Fruit fly (Drosophila melanogaster) whole organism, embryonic: ENCODE data around the gene CG32073.

Source experiments
- Blimp-1 ChIP-seq: fragments of 200-800 bp; sonication (Bioruptor generic); optimal IDR thresholded peaks from 3 replicates; lab custom pipeline; 2018; ENCODE audit warnings: missing biosample characterization, missing genetic modification characterization, mild to moderate bottlenecking, moderate library complexity, missing genetic modification reagents
- CG11093 ChIP-seq: fragments of 200-800 bp; sonication (Bioruptor generic); IDR thresholded peaks from 3 replicates; pipeline ENCODE4 v1.3.6; 2022; ENCODE audit warnings: missing biosample characterization, missing genetic modification characterization
- CG14441 ChIP-seq: fragments of 200-800 bp; sonication (Bioruptor generic); IDR thresholded peaks from 2 replicates; pipeline ENCODE4 v1.3.6; 2022; ENCODE audit warnings: missing biosample characterization, missing genetic modification characterization
- CG14860 ChIP-seq: fragments of 200-800 bp; sonication (Bioruptor generic); IDR thresholded peaks from 3 replicates; pipeline ENCODE4 v1.3.6; 2022; ENCODE audit warnings: missing biosample characterization, missing genetic modification characterization; ENCODE audit not compliant: partially characterized antibody
- CG16779 ChIP-seq: fragments of 200-800 bp; sonication (Bioruptor generic); IDR thresholded peaks from 2 replicates; pipeline ENCODE4 v1.3.6; 2022; ENCODE audit warnings: missing biosample characterization, missing genetic modification characterization
- CG18476 ChIP-seq: fragments of 200-800 bp; sonication (Bioruptor generic); optimal IDR thresholded peaks from 2 replicates; lab custom pipeline; 2016; ENCODE audit warnings: missing biosample characterization, mild to moderate bottlenecking, missing genetic modification characterization
- CG3065 ChIP-seq: fragments of 200-800 bp; sonication (Bioruptor generic); optimal IDR thresholded peaks from 2 replicates; lab custom pipeline; 2016; ENCODE audit warnings: missing biosample characterization, missing genetic modification characterization
- CG32772 ChIP-seq: fragments of 200-800 bp; sonication (Bioruptor generic); IDR thresholded peaks from 2 replicates; pipeline ENCODE4 v1.3.6; 2022; ENCODE audit warnings: missing biosample characterization, missing genetic modification characterization
- CG3407 ChIP-seq: fragments of 200-800 bp; sonication (Bioruptor generic); optimal IDR thresholded peaks from 2 replicates; lab custom pipeline; 2018; ENCODE audit warnings: missing biosample characterization, mild to moderate bottlenecking, missing genetic modification characterization
- CG5245 ChIP-seq: fragments of 200-800 bp; sonication (Bioruptor generic); optimal IDR thresholded peaks from 3 replicates; lab custom pipeline; 2016; ENCODE audit warnings: missing biosample characterization, missing genetic modification characterization
- CG6254 ChIP-seq: fragments of 200-800 bp; sonication (Bioruptor generic); optimal IDR thresholded peaks from 3 replicates; lab custom pipeline; 2017; ENCODE audit warnings: mild to moderate bottlenecking, missing biosample characterization, missing genetic modification reagents, missing genetic modification characterization
- CG6689 ChIP-seq: fragments of 200-800 bp; sonication (Bioruptor generic); IDR thresholded peaks from 2 replicates; pipeline ENCODE4 v1.3.6; 2022; ENCODE audit warnings: missing biosample characterization, missing genetic modification characterization
- CG8281 ChIP-seq: fragments of 200-800 bp; sonication (Bioruptor generic); optimal IDR thresholded peaks from 2 replicates; lab custom pipeline; 2018; ENCODE audit warnings: missing biosample characterization, mild to moderate bottlenecking, missing genetic modification characterization, moderate library complexity
- CG9797 ChIP-seq: fragments of 200-800 bp; sonication (Bioruptor generic); optimal IDR thresholded peaks from 3 replicates; lab custom pipeline; 2018; ENCODE audit warnings: missing biosample characterization, mild to moderate bottlenecking, missing genetic modification characterization
- Dad ChIP-seq: fragments of 200-800 bp; sonication (Bioruptor generic); optimal IDR thresholded peaks from 3 replicates; lab custom pipeline; 2016; ENCODE audit warnings: missing biosample characterization, missing genetic modification characterization
- Deaf1 ChIP-seq: fragments of 200-800 bp; optimal IDR thresholded peaks from 3 replicates; lab custom pipeline; 2019; ENCODE audit warnings: missing biosample characterization, mild to moderate bottlenecking, missing genetic modification characterization, moderate library complexity
- Dll ChIP-seq: fragments of 200-800 bp; sonication (Bioruptor generic); IDR thresholded peaks from 4 replicates; pipeline ENCODE4 v1.3.6; 2022; ENCODE audit warnings: missing biosample characterization, missing genetic modification characterization; ENCODE audit not compliant: partially characterized antibody
- E2f1 ChIP-seq: fragments of 200-800 bp; sonication (Bioruptor generic); IDR thresholded peaks from 2 replicates; pipeline ENCODE4 v1.3.6; 2022; ENCODE audit warnings: missing biosample characterization, missing genetic modification characterization
- Hr78 ChIP-seq, 2 experiments: fragments of 200-800 bp in 1 of 2; fragments of >200 bp in 1 of 2; sonication (Bioruptor generic) in 1 of 2; optimal IDR thresholded peaks; 2 replicates each; lab custom pipeline; 2017 to 2019; ENCODE audit warnings: missing biosample characterization in 2 of 2, missing genetic modification characterization in 2 of 2, mild to moderate bottlenecking in 1 of 2, moderate library complexity in 1 of 2
- Mad ChIP-seq: fragments of 200-800 bp; sonication (Bioruptor generic); optimal IDR thresholded peaks from 2 replicates; lab custom pipeline; 2016; ENCODE audit warnings: missing biosample characterization, missing genetic modification characterization
- Max ChIP-seq: fragments of 200-800 bp; sonication (Bioruptor generic); optimal IDR thresholded peaks from 2 replicates; lab custom pipeline; 2016; ENCODE audit warnings: missing biosample characterization, mild to moderate bottlenecking, missing genetic modification characterization
- Meics ChIP-seq: fragments of 200-800 bp; sonication (Bioruptor generic); optimal IDR thresholded peaks from 2 replicates; lab custom pipeline; 2017; ENCODE audit warnings: missing biosample characterization, mild to moderate bottlenecking, missing genetic modification characterization
- NC2α ChIP-seq: fragments of 200-800 bp; sonication (Bioruptor generic); optimal IDR thresholded peaks from 2 replicates; lab custom pipeline; 2016; ENCODE audit warnings: missing biosample characterization, missing genetic modification characterization
- PHDP ChIP-seq: fragments of 200-800 bp; sonication (Bioruptor generic); optimal IDR thresholded peaks from 3 replicates; lab custom pipeline; 2018; ENCODE audit warnings: missing biosample characterization, mild to moderate bottlenecking, missing genetic modification characterization, moderate library complexity
- Rfx ChIP-seq: fragments of 200-800 bp; sonication (Bioruptor generic); IDR thresholded peaks from 2 replicates; pipeline ENCODE4 v1.3.6; 2022; ENCODE audit warnings: missing biosample characterization, missing genetic modification characterization
- Six4 ChIP-seq: fragments of 200-800 bp; sonication (Bioruptor generic); optimal IDR thresholded peaks from 2 replicates; lab custom pipeline; 2016; ENCODE audit warnings: missing biosample characterization, missing genetic modification characterization
- ac ChIP-seq: fragments of 200-800 bp; sonication (Bioruptor generic); optimal IDR thresholded peaks from 3 replicates; lab custom pipeline; 2017; ENCODE audit warnings: missing biosample characterization, mild to moderate bottlenecking, missing genetic modification characterization
- cg ChIP-seq: fragments of 200-800 bp; sonication (Bioruptor generic); optimal IDR thresholded peaks from 3 replicates; lab custom pipeline; 2019; ENCODE audit warnings: missing biosample characterization, mild to moderate bottlenecking, missing genetic modification characterization, moderate library complexity
- croc ChIP-seq: fragments of 200-800 bp; sonication (Bioruptor generic); conservative IDR thresholded peaks from 3 replicates; pipeline ENCODE4 v1.3.6; 2022; ENCODE audit warnings: missing biosample characterization, missing genetic modification characterization
- crp ChIP-seq, 2 experiments: fragments of 200-800 bp; sonication (Bioruptor generic); optimal IDR thresholded peaks; 2 replicates in 1 of 2; 3 replicates in 1 of 2; lab custom pipeline; 2017; ENCODE audit warnings: missing biosample characterization in 2 of 2, missing genetic modification characterization in 2 of 2, mild to moderate bottlenecking in 1 of 2, moderate library complexity in 1 of 2
- dm ChIP-seq: fragments of 200-800 bp; sonication (Bioruptor generic); optimal IDR thresholded peaks from 3 replicates; lab custom pipeline; 2016; ENCODE audit warnings: missing biosample characterization, missing genetic modification characterization
- dmrt99B ChIP-seq: fragments of 200-800 bp; sonication (Bioruptor generic); optimal IDR thresholded peaks from 2 replicates; lab custom pipeline; 2018; ENCODE audit warnings: missing biosample characterization, mild to moderate bottlenecking, missing genetic modification characterization, moderate library complexity
- fd96Cb ChIP-seq: fragments of 200-800 bp; sonication (Bioruptor generic); optimal IDR thresholded peaks from 2 replicates; lab custom pipeline; 2018; ENCODE audit warnings: missing biosample characterization, mild to moderate bottlenecking, missing genetic modification characterization, moderate library complexity
- grau ChIP-seq: fragments of 200-800 bp; optimal IDR thresholded peaks from 3 replicates; lab custom pipeline; 2019; ENCODE audit warnings: missing biosample characterization, mild to moderate bottlenecking, missing genetic modification characterization, moderate library complexity
- lmd ChIP-seq: fragments of 200-800 bp; sonication (Bioruptor generic); IDR thresholded peaks from 2 replicates; pipeline ENCODE4 v1.3.6; 2022; ENCODE audit warnings: missing biosample characterization, missing genetic modification characterization
- nmo ChIP-seq: fragments of 200-800 bp; sonication (Bioruptor generic); optimal IDR thresholded peaks from 2 replicates; lab custom pipeline; 2018; ENCODE audit warnings: missing biosample characterization, mild to moderate bottlenecking, missing genetic modification characterization, moderate library complexity
- oc ChIP-seq: fragments of 200-800 bp; sonication (Bioruptor generic); optimal IDR thresholded peaks from 2 replicates; lab custom pipeline; 2018; ENCODE audit warnings: missing biosample characterization, mild to moderate bottlenecking, missing genetic modification characterization, moderate library complexity
- pfk ChIP-seq: fragments of 200-800 bp; sonication (Bioruptor generic); optimal IDR thresholded peaks from 2 replicates; lab custom pipeline; 2018; ENCODE audit warnings: missing biosample characterization, mild to moderate bottlenecking, missing genetic modification characterization, moderate library complexity
- pho ChIP-seq: fragments of 200-800 bp; sonication (Bioruptor generic); optimal IDR thresholded peaks from 2 replicates; lab custom pipeline; 2016; ENCODE audit warnings: missing biosample characterization, missing genetic modification characterization
- pnt ChIP-seq: fragments of 200-800 bp; sonication (Bioruptor generic); optimal IDR thresholded peaks from 3 replicates; lab custom pipeline; 2016; ENCODE audit warnings: missing biosample characterization, missing genetic modification characterization
- prd ChIP-seq, 3 experiments: fragments of >200 bp in 2 of 3; fragments of 200-800 bp in 1 of 3; sonication (Bioruptor generic) in 1 of 3; optimal IDR thresholded peaks in 2 of 3; IDR thresholded peaks in 1 of 3; 2 replicates in 2 of 3; 3 replicates in 1 of 3; pipeline versions ENCODE4 v1.3.6 to Lab custom; 2017 to 2022; ENCODE audit warnings: missing biosample characterization in 1 of 3, missing genetic modification characterization in 1 of 3
- scrt ChIP-seq: fragments of 200-800 bp; sonication (Bioruptor generic); optimal IDR thresholded peaks from 2 replicates; lab custom pipeline; 2018; ENCODE audit warnings: missing biosample characterization, mild to moderate bottlenecking, missing genetic modification characterization, moderate library complexity
- sd ChIP-seq: fragments of 200-800 bp; sonication (Bioruptor generic); optimal IDR thresholded peaks from 3 replicates; lab custom pipeline; 2018; ENCODE audit warnings: missing biosample characterization, mild to moderate bottlenecking, missing genetic modification characterization, moderate library complexity
- sens ChIP-seq: fragments of 200-800 bp; sonication (Bioruptor generic); peaks from one replicate; lab custom pipeline; 2016; ENCODE audit warnings: missing biosample characterization, missing genetic modification characterization
- shn ChIP-seq: fragments of 200-800 bp; sonication (Bioruptor generic); optimal IDR thresholded peaks from 3 replicates; lab custom pipeline; 2016; ENCODE audit warnings: missing biosample characterization, missing genetic modification characterization
- trem ChIP-seq: fragments of 200-800 bp; optimal IDR thresholded peaks from 3 replicates; lab custom pipeline; 2019; ENCODE audit warnings: missing biosample characterization, mild to moderate bottlenecking, missing genetic modification characterization, moderate library complexity
- trh ChIP-seq: fragments of 200-800 bp; sonication (Bioruptor generic); optimal IDR thresholded peaks from 2 replicates; lab custom pipeline; 2016; ENCODE audit warnings: missing biosample characterization, missing genetic modification characterization
- zfh1 ChIP-seq: fragments of 200-800 bp; sonication (Bioruptor generic); IDR thresholded peaks from 3 replicates; pipeline ENCODE4 v1.3.6; 2022; ENCODE audit warnings: missing biosample characterization, missing genetic modification characterization

The CG32073 gene

DNA sequence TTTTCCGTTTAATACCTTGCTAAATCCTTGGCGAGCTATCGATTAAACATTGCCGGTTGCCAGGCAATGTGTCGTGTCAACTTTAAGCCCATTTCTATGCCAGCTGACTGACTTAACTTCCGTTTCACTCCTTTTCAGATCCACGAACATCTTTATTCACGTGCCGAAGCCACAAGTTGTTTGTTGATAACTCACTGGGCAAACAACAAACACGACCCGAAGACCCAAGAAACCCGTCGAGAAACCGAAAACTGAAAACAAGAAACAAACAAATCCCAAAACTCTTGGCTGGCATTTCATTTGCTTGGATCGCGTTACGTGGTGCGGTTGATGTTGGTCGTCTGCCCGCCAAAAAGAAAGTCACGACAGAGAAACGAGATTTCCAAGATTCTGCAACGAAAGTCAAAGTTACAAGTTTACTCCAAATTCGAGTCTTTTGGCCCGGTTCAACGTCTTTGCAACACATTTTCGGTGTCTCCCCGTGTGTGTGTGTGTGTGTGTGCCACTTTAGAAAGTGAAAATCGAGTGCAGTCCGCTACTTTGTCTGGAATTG is 43.4 kb upstream of the CG32073 start, which contains the start of gene CG6216 (continued):
- no peak for TF ChIP-seq CG16779 (GFP tag; lab: Robert Waterston, UW)
- TF ChIP-seq CG14860 (GFP tag; lab: Robert Waterston, UW): no peak
- no peak for TF ChIP-seq Six4 (GFP tag; lab: Kevin White, UChicago)
- no peak for TF ChIP-seq pfk (GFP tag; lab: Kevin White, UChicago)
- TF ChIP-seq Deaf1 (tag; lab: Kevin White, UChicago): peak; percentile 78
- TF ChIP-seq CG9797 (GFP tag; lab: Kevin White, UChicago): no peak
- TF ChIP-seq Dll (GFP tag; lab: Robert Waterston, UW): no peak
- peak; percentile 24 for TF ChIP-seq sd (tag; lab: Kevin White, UChicago)
- no peak for TF ChIP-seq trh
- no peak for TF ChIP-seq Meics
- TF ChIP-seq CG5245 (GFP tag; lab: Kevin White, UChicago): no peak
- TF ChIP-seq pnt (GFP tag; lab: Kevin White, UChicago): no peak
- TF ChIP-seq cg: peak; percentile 1
- no peak for TF ChIP-seq CG11093 (GFP tag; lab: Robert Waterston, UW)
- TF ChIP-seq Hr78 (GFP tag; optimal IDR thresholded peaks at IDR 0.05; lab: Kevin White, UChicago): peak in 1 of 2 experiments; percentile 38
- TF ChIP-seq Rfx (GFP tag; lab: Robert Waterston, UW): no peak
- no peak for TF ChIP-seq CG3065 (GFP tag; lab: Kevin White, UChicago)
- peak; percentile 38 for TF ChIP-seq oc (tag; lab: Kevin White, UChicago)
- TF ChIP-seq CG3407 (GFP tag; lab: Kevin White, UChicago): no peak
- TF ChIP-seq dm (GFP tag; lab: Kevin White, UChicago): no peak
- no peak for TF ChIP-seq crp (GFP tag; optimal IDR thresholded peaks at IDR 0.05; lab: Kevin White, UChicago)
- TF ChIP-seq Blimp-1: peak; percentile 99
- TF ChIP-seq scrt (GFP tag; lab: Kevin White, UChicago): no peak
- no peak for TF ChIP-seq ac
- no peak for TF ChIP-seq pho (GFP tag; lab: Kevin White, UChicago)
- no peak for TF ChIP-seq NC2α (GFP tag; lab: Kevin White, UChicago)
- TF ChIP-seq shn (GFP tag; lab: Kevin White, UChicago): no peak
- TF ChIP-seq CG18476 (GFP tag; lab: Kevin White, UChicago): no peak
- TF ChIP-seq CG8281 (tag; lab: Kevin White, UChicago): no peak
- TF ChIP-seq PHDP: no peak

dm6 chr3L:11148478-11149251 is 41.3 kb upstream of the CG32073 start:
- TF ChIP-seq fd96Cb (tag; lab: Kevin White, UChicago) (peak; percentile 63), sens (GFP tag; lab: Kevin White, UChicago) (peak; percentile 87), trem (tag; lab: Kevin White, UChicago) (peak; percentile 35), prd (optimal IDR thresholded peaks at IDR 0.05; lab: Kevin White, UChicago) (no peak), prd (GFP tag; IDR thresholded peaks at IDR 0.05; lab: Robert Waterston, UW) (peak; percentile 56; the same call in 2 of the 3 replicates), CG6254 (GFP tag; lab: Kevin White, UChicago) (peak; percentile 56), CG6689 (GFP tag; lab: Robert Waterston, UW) (peak; percentile 57; the same call in 1 of the 2 replicates), dmrt99B (tag; lab: Kevin White, UChicago) (peak; percentile 59), CG32772 (GFP tag; lab: Robert Waterston, UW) (peak; percentile 40; the same call in 1 of the 2 replicates), grau (tag; lab: Kevin White, UChicago) (peak; percentile 49), croc (0 out of 3 replicates have a peak, but pooled peaks have one; percentile 13), CG14441 (peak; percentile 49; the same call in 1 of the 2 replicates), zfh1 (peak; percentile 53; the same call in 1 of the 3 replicates), lmd (peak; percentile 47; the same call in 1 of the 2 replicates), nmo (peak; percentile 40), Mad (peak; percentile 8), Max (peak; percentile 13), Dad (no peak), E2f1 (0 out of 2 replicates have a peak, but pooled peaks have one; percentile 26)
